Fruit fly (Drosophila melanogaster): Measurements from ENCODE around the gene ncd.

ncd gene

dm6 chr3R:29787891-29788549 lies 18.9 kb downstream of the ncd start (continued):
- TF ChIP-seq grau (tag; optimal IDR thresholded peaks at IDR 0.05) (no peak), Elba2 (GFP tag; optimal IDR thresholded peaks at IDR 0.05) (no peak), CG10431 (GFP tag; optimal IDR thresholded peaks at IDR 0.05) (no peak), gcm2 (GFP tag; optimal IDR thresholded peaks at IDR 0.05) (no peak), lab (GFP tag; optimal IDR thresholded peaks at IDR 0.05) (no peak), Awh (GFP tag; IDR thresholded peaks at IDR 0.05) (peak; percentile 73; the same call in 1 of the 2 replicates), stwl (tag; optimal IDR thresholded peaks at IDR 0.05) (no peak), Sin3A (optimal IDR thresholded peaks at IDR 0.05) (no peak), pnt (GFP tag; optimal IDR thresholded peaks at IDR 0.05) (no peak), CG30403 (GFP tag; optimal IDR thresholded peaks at IDR 0.05) (no peak), row (GFP tag; IDR thresholded peaks at IDR 0.05) (no peak), Sox102F (GFP tag; optimal IDR thresholded peaks at IDR 0.05) (peak; percentile 18), hbn (GFP tag; IDR thresholded peaks at IDR 0.05; ENCODE audit: partially characterized antibody) (no peak), kah (GFP tag; optimal IDR thresholded peaks at IDR 0.05) (peak; percentile 12), jing (GFP tag; optimal IDR thresholded peaks at IDR 0.05) (no peak), CG3163 (GFP tag; optimal IDR thresholded peaks at IDR 0.05) (no peak), CG15269 (tag; optimal IDR thresholded peaks at IDR 0.05) (peak; percentile 11), slp2 (GFP tag; optimal IDR thresholded peaks at IDR 0.05) (no peak), gro (GFP tag; optimal IDR thresholded peaks at IDR 0.05) (no peak), CG4282 (GFP tag; optimal IDR thresholded peaks at IDR 0.05) (no peak), CG2889 (GFP tag; IDR thresholded peaks at IDR 0.05) (no peak), Antp (GFP tag; optimal IDR thresholded peaks at IDR 0.05) (no peak), CG10959 (GFP tag; IDR thresholded peaks at IDR 0.05) (no peak), CG10274 (GFP tag; optimal IDR thresholded peaks at IDR 0.05) (no peak), sug (tag; optimal IDR thresholded peaks at IDR 0.05) (peak; percentile 77), CG4328 (GFP tag; optimal IDR thresholded peaks at IDR 0.05) (no peak), CG2120 (GFP tag; optimal IDR thresholded peaks at IDR 0.05) (no peak), Scr (GFP tag; IDR thresholded peaks at IDR 0.05; ENCODE audit: partially characterized antibody) (no peak), CG5245 (GFP tag; optimal IDR thresholded peaks at IDR 0.05) (no peak), Med (GFP tag) (peak; percentile 55), CG9932 (GFP tag; IDR thresholded peaks at IDR 0.05) (peak; percentile 35; the same call in 1 of the 2 replicates), dpn (GFP tag; optimal IDR thresholded peaks at IDR 0.05) (no peak), inv (GFP tag; IDR thresholded peaks at IDR 0.05; ENCODE audit: partially characterized antibody) (no peak), CG13123 (GFP tag; optimal IDR thresholded peaks at IDR 0.05) (no peak), HLH54F (GFP tag; optimal IDR thresholded peaks at IDR 0.05) (no peak), Neu2 (GFP tag; optimal IDR thresholded peaks at IDR 0.05; ENCODE audit: borderline replicate concordance) (no peak), CG16815 (GFP tag; optimal IDR thresholded peaks at IDR 0.05) (no peak), CG6791 (GFP tag; IDR thresholded peaks at IDR 0.05; ENCODE audit: partially characterized antibody) (no peak), Hr39 (optimal IDR thresholded peaks at IDR 0.05) (no peak), otp (GFP tag; IDR thresholded peaks at IDR 0.05) (0 out of 3 replicates have a peak, but pooled peaks have one; percentile 16), Sox100B (GFP tag; optimal IDR thresholded peaks at IDR 0.05) (no peak), CG6254 (GFP tag; optimal IDR thresholded peaks at IDR 0.05) (no peak), CG2712 (tag; optimal IDR thresholded peaks at IDR 0.05) (no peak), D19A (tag; optimal IDR thresholded peaks at IDR 0.05) (no peak), Bdp1 (GFP tag; optimal IDR thresholded peaks at IDR 0.05) (no peak), CG17829 (tag; optimal IDR thresholded peaks at IDR 0.05) (no peak), CG8290 (GFP tag; optimal IDR thresholded peaks at IDR 0.05) (no peak), CG8290 (tag; optimal IDR thresholded peaks at IDR 0.05) (no peak), croc (GFP tag; conservative IDR thresholded peaks at IDR 0.05) (no peak), CG3838 (GFP tag; optimal IDR thresholded peaks at IDR 0.05) (no peak), hth (optimal IDR thresholded peaks at IDR 0.05) (no peak), ATbp (GFP tag; optimal IDR thresholded peaks at IDR 0.05) (peak; percentile 29)

Measured in whole organism, embryonic.